Fruit fly (Drosophila melanogaster): ENCODE measurements around the gene CG7465.

Gene CG7465

dm6 chr3L:4479938-4480337 lies at the start of gene CG7465:
Gene CG7465 (plus strand): TSS chr3L:4480283.
- no peak for TF ChIP-seq CG3032 (tag; optimal IDR thresholded peaks at IDR 0.05)
- TF ChIP-seq Lpt (GFP tag; optimal IDR thresholded peaks at IDR 0.05), result no peak
- no peak for TF ChIP-seq CG11902 (GFP tag; optimal IDR thresholded peaks at IDR 0.05)
- TF ChIP-seq Hr39 (GFP tag; optimal IDR thresholded peaks at IDR 0.05), result no peak
- TF ChIP-seq topi (GFP tag; optimal IDR thresholded peaks at IDR 0.05), result no peak
- TF ChIP-seq vri (GFP tag; optimal IDR thresholded peaks at IDR 0.05), result no peak
- TF ChIP-seq CG6276 (GFP tag; optimal IDR thresholded peaks at IDR 0.05), result no peak

- TF ChIP-seq Eip78C (GFP tag) (no peak), vri (GFP tag; optimal IDR thresholded peaks at IDR 0.05) (no peak), Hr39 (GFP tag; optimal IDR thresholded peaks at IDR 0.05) (no peak), fd85E (GFP tag; optimal IDR thresholded peaks at IDR 0.05) (no peak)
Measured at dm6 chr3L:4430331-4430730, 49.8 kb upstream of the CG7465 start.

dm6 chr3L:4431111-4431730 lies 48.9 kb upstream of the CG7465 start:
- TF ChIP-seq ss (GFP tag; optimal IDR thresholded peaks at IDR 0.05) (no peak), svp (GFP tag) (peak; percentile 9)

dm6 chr3L:4436421-4436820 lies 43.7 kb upstream of the CG7465 start, which contains the start of gene CG15021:
Gene CG15021 (plus strand): TSS chr3L:4436721.
- TF ChIP-seq Sox102F (GFP tag; optimal IDR thresholded peaks at IDR 0.05) (no peak), CG6276 (GFP tag; optimal IDR thresholded peaks at IDR 0.05) (no peak), CG11902 (GFP tag; optimal IDR thresholded peaks at IDR 0.05) (no peak), fd59A (GFP tag; optimal IDR thresholded peaks at IDR 0.05) (no peak), vri (GFP tag; optimal IDR thresholded peaks at IDR 0.05) (no peak), Gug (GFP tag; IDR thresholded peaks at IDR 0.05) (no peak)

- TF ChIP-seq CG11762 (GFP tag; optimal IDR thresholded peaks at IDR 0.05; ENCODE audit: insufficient read depth) (no peak), CG10631 (GFP tag; optimal IDR thresholded peaks at IDR 0.05) (no peak), net (GFP tag; optimal IDR thresholded peaks at IDR 0.05) (no peak), Eip93F (GFP tag; optimal IDR thresholded peaks at IDR 0.05) (no peak), CG7368 (GFP tag; optimal IDR thresholded peaks at IDR 0.05) (no peak), fd59A (GFP tag; optimal IDR thresholded peaks at IDR 0.05) (no peak), OdsH (GFP tag; optimal IDR thresholded peaks at IDR 0.05) (no peak), dsx (GFP tag; optimal IDR thresholded peaks at IDR 0.05; ENCODE audit: poor library complexity, severe bottlenecking) (no peak), CG16779 (tag; optimal IDR thresholded peaks at IDR 0.05) (no peak), CG1621 (tag; optimal IDR thresholded peaks at IDR 0.05) (no peak), CG11294 (GFP tag; IDR thresholded peaks at IDR 0.05) (no peak), Blimp-1 (GFP tag; optimal IDR thresholded peaks at IDR 0.05) (no peak), Smox (GFP tag; optimal IDR thresholded peaks at IDR 0.05) (no peak), CG3032 (tag; optimal IDR thresholded peaks at IDR 0.05) (no peak), CG6808 (GFP tag; optimal IDR thresholded peaks at IDR 0.05) (no peak)
Measured at dm6 chr3L:4440153-4440552, 39.9 kb upstream of the CG7465 start.

- TF ChIP-seq vri (GFP tag; optimal IDR thresholded peaks at IDR 0.05) (no peak), CG11902 (GFP tag; optimal IDR thresholded peaks at IDR 0.05) (no peak), CG4318 (GFP tag; optimal IDR thresholded peaks at IDR 0.05) (no peak), CG6276 (GFP tag; optimal IDR thresholded peaks at IDR 0.05) (no peak), spab (GFP tag; optimal IDR thresholded peaks at IDR 0.05) (no peak), CG8632 (GFP tag; optimal IDR thresholded peaks at IDR 0.05) (no peak), dsx (GFP tag; optimal IDR thresholded peaks at IDR 0.05; ENCODE audit: poor library complexity, severe bottlenecking) (no peak), OdsH (GFP tag; optimal IDR thresholded peaks at IDR 0.05) (no peak), Blimp-1 (GFP tag; optimal IDR thresholded peaks at IDR 0.05) (no peak), fd59A (GFP tag; optimal IDR thresholded peaks at IDR 0.05) (no peak), CG16779 (tag; optimal IDR thresholded peaks at IDR 0.05) (no peak), Lpt (GFP tag; optimal IDR thresholded peaks at IDR 0.05) (no peak), svp (GFP tag) (no peak), pdm3 (GFP tag; optimal IDR thresholded peaks at IDR 0.05) (no peak), topi (GFP tag; optimal IDR thresholded peaks at IDR 0.05) (no peak)
Measured at dm6 chr3L:4442168-4442567, 37.9 kb upstream of the CG7465 start.
